Worm (Caenorhabditis elegans): Measurements from ENCODE around the gene gpx-6.

DNA sequence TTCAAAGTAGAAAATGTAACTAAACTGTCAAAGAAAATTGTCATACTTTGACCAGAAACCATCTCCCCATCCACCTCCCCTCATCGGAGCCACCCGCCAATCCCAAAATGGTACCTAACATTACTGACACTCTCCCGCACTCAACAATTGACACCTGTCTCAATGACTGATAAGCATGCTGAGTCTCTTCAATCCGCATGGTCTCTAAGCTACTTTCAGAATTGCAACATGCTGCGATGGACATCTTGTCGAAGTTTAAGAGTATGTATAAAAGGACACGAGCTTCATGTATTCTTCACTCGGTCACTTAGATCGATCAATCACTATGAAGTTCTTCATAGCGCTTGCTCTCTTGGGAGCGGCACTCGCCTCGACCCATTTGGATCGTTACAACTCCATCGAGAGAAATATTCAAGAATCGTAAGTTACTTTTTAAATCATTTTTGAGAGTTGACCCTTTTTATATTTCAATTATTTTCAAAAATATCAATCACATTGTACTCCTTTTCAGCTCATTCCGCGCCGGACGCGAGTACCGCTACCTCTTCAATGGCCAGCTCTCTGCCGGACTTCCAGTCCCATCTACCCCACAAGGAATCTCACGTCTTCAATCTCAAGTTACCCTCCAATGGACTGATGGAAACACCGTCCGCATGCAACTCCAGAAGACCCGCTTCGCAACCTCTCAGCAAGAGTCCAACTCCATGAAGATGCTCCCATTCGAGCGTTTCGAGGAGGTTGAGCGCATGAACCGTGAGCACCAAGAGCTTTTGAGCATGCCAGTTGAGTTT is 39.0 kb downstream of the gpx-6 start, which contains the start of gene vit-6:
- TF ChIP-seq pha-4 (tag; optimal IDR thresholded peaks at IDR 0.05) (no peak), ceh-18 (tag; optimal IDR thresholded peaks at IDR 0.05) (no peak), ahr-1 (tag; optimal IDR thresholded peaks at IDR 0.05) (no peak), ceh-2 (tag; optimal IDR thresholded peaks at IDR 0.05) (no peak), hlh-8 (tag; optimal IDR thresholded peaks at IDR 0.05) (no peak), F13H6.1 (tag; optimal IDR thresholded peaks at IDR 0.05) (no peak), lim-6 (tag; optimal IDR thresholded peaks at IDR 0.05) (no peak), dve-1 (tag; optimal IDR thresholded peaks at IDR 0.05) (no peak), ceh-30 (tag; optimal IDR thresholded peaks at IDR 0.05) (no peak), sox-4 (tag; optimal IDR thresholded peaks at IDR 0.05) (no peak)

All from whole organism, late embryonic.